Worm (Caenorhabditis elegans) whole organism, L4/young adult: Measurements from ENCODE around the gene clec-58.
"Not testable (repeated sequence)": the region's sequence is repeated elsewhere in the genome, so short reads cannot be mapped to it uniquely, and the experiment has no call there.

Experiments used
- W03F9.2 ChIP-seq: fragments of 150-350 bp; optimal IDR thresholded peaks from 2 replicates; lab custom pipeline; 2014; ENCODE audit warnings: missing biosample characterization, missing genetic modification characterization
- dao-5 ChIP-seq: sonication (generic microtip); optimal IDR thresholded peaks from 2 replicates; lab custom pipeline; 2016; ENCODE audit warnings: missing genotype, missing genetic modification characterization, moderate library complexity, missing compliant biosample characterization
- him-1 ChIP-seq: sonication (generic microtip); optimal IDR thresholded peaks from 2 replicates; lab custom pipeline; 2016; ENCODE audit warnings: missing genotype, missing genetic modification reagents, missing genetic modification characterization, missing compliant biosample characterization

Gene clec-58

DNA sequence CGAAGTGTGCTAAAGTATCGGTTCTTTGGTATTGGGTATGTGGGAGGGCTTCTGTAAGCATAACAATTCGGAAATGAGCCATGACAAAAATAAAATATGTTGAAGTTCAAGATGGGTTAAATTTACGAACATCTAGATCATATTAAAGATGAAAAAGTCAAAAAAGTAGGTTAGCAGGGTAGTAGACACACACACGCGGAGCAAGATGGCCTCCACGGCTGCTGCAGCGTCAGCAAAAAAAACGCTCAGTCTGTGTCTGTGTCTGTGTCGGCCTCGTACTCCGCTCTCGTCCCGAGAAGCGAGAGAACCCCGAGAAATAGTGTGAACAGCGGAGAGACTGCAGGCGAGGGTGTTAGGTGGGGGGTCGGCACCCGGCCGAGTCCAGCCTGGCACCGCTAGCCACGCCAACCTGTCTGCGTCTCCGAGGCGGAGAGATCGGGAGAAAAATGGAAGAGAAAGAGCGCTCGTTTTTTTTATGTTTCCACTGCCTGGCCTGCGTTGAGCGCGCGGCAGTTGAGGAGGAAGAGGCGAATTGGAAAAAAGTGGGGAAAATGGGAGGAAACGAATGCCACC lies 26.6 kb upstream of the clec-58 start, which contains the start of gene myrf-1:
myrf-1 (minus strand) TSS at position 51 of the 573 bp plus-strand sequence.
- TF ChIP-seq dao-5 (peak; percentile 56), him-1 (tag; lab: Kevin White, UChicago) (peak; percentile 63), W03F9.2 (tag; lab: Kevin White, UChicago) (peak; percentile 52)

- no peak for TF ChIP-seq W03F9.2 (tag; lab: Kevin White, UChicago)
- no peak for TF ChIP-seq him-1 (tag; lab: Kevin White, UChicago)
- no peak for TF ChIP-seq dao-5
Measured at ce11 chrII:10501578-10501977, 25.6 kb upstream of the clec-58 start.

ce11 chrII:10500674-10501073 lies 24.7 kb upstream of the clec-58 start:
- TF ChIP-seq dao-5: no peak
- TF ChIP-seq W03F9.2 (tag; lab: Kevin White, UChicago): no peak
- no peak for TF ChIP-seq him-1 (tag; lab: Kevin White, UChicago)

ce11 chrII:10495912-10496311 lies 20.0 kb upstream of the clec-58 start, which contains the start of gene ZK666.12:
Gene ZK666.12, plus strand, starts transcription at chrII:10496212.
- TF ChIP-seq W03F9.2 (tag; lab: Kevin White, UChicago) (no peak), him-1 (tag; lab: Kevin White, UChicago) (no peak), dao-5 (no peak)

- no peak for TF ChIP-seq dao-5
- TF ChIP-seq him-1 (tag; lab: Kevin White, UChicago): no peak
- no peak for TF ChIP-seq W03F9.2 (tag; lab: Kevin White, UChicago)
Measured at ce11 chrII:10494467-10494866, 18.5 kb upstream of the clec-58 start, which contains the start of gene ZK666.14. Gene ZK666.14, plus strand, starts transcription at chrII:10494767.

DNA sequence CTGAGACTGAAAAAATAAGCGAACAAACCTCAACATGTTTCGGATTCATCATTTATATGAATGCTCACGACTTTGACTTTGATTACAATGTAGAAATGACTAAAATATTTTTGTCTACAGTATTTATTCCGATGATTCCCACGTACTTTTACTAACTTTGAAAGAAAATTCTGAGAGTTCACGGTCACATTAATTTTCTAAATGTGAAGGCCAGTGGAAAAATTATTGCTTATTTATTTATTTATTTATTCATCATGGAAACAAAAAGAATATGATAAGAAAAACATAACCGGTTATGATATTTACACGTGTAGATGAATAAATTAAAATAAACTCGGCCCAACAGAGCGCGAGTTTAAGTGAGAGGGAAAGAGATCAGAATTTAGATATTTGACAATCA lies 17.1 kb upstream of the clec-58 start, which contains the start of gene ZK666.8:
ZK666.8 (minus strand) TSS at position 101 of the 400 bp plus-strand sequence.
- not testable (repeated sequence) for TF ChIP-seq W03F9.2 (tag; lab: Kevin White, UChicago); dao-5; him-1 (tag; lab: Kevin White, UChicago)

- TF ChIP-seq him-1 (tag; lab: Kevin White, UChicago) (no peak), dao-5 (no peak), W03F9.2 (tag; lab: Kevin White, UChicago) (no peak)
Measured at ce11 chrII:10490329-10490728, 14.4 kb upstream of the clec-58 start, which contains the start of gene clec-61. Gene clec-61, minus strand, starts transcription at chrII:10490537.

ce11 chrII:10486738-10487137 lies 10.8 kb upstream of the clec-58 start, which contains the start of gene ZK666.15:
Gene ZK666.15, plus strand, starts transcription at chrII:10487038.
- TF ChIP-seq W03F9.2 (tag; lab: Kevin White, UChicago): no peak
- TF ChIP-seq dao-5: no peak
- TF ChIP-seq him-1 (tag; lab: Kevin White, UChicago): no peak

DNA sequence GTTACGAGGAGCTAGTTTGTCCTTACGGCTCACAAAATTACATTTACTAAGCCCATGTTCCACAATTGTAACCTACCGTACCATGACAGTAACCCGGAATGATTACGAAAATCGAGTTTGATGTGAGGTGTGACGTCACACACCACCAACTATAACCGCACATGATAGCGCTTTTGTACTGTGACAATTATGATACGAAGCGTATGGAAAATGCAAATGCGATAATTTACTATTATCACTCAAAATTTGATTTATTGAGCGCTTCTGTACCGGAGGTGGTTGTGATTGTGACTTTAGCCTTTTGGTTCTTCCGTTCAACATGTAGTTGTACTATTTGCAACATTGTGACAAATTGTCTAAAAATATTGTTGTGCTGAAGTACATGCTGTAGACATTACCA lies 9.7 kb upstream of the clec-58 start:
- TF ChIP-seq dao-5: no peak
- no peak for TF ChIP-seq him-1 (tag; lab: Kevin White, UChicago)
- no peak for TF ChIP-seq W03F9.2 (tag; lab: Kevin White, UChicago)

ce11 chrII:10483860-10484259 lies 7.9 kb upstream of the clec-58 start:
- no peak for TF ChIP-seq W03F9.2 (tag; lab: Kevin White, UChicago)
- no peak for TF ChIP-seq him-1 (tag; lab: Kevin White, UChicago)
- no peak for TF ChIP-seq dao-5

DNA sequence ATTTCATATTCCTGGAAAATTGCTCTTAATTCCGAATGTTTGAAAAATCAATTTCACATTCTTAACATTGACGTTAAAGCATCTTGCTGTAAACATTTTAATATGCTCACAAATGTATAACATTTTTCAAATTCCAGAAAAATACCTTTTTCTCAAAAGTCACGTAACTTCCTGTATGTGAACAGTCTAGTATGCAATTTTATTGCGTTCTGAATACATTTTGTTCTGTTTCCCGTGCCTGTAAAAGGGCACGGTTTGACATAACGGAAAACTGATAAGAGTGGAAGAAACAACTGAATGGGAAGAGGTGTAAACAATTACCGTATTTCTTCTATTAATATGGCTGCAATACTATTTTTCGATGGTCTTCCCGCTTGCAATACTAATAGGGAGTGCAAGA lies 7.0 kb upstream of the clec-58 start:
- no peak for TF ChIP-seq W03F9.2 (tag; lab: Kevin White, UChicago)
- no peak for TF ChIP-seq dao-5
- no peak for TF ChIP-seq him-1 (tag; lab: Kevin White, UChicago)

ce11 chrII:10481824-10482556 lies 6.1 kb upstream of the clec-58 start, which contains the start of the genes clec-60 and ZK666.11:
Gene clec-60, minus strand, starts transcription at chrII:10481874.
Gene ZK666.11, plus strand, starts transcription at chrII:10482522.
- TF ChIP-seq dao-5 (no peak), W03F9.2 (tag; lab: Kevin White, UChicago) (no peak), him-1 (tag; lab: Kevin White, UChicago) (no peak)

- TF ChIP-seq him-1 (tag; lab: Kevin White, UChicago) (no peak), dao-5 (no peak), W03F9.2 (tag; lab: Kevin White, UChicago) (no peak)
Measured at ce11 chrII:10480043-10480442, 4.1 kb upstream of the clec-58 start.

DNA sequence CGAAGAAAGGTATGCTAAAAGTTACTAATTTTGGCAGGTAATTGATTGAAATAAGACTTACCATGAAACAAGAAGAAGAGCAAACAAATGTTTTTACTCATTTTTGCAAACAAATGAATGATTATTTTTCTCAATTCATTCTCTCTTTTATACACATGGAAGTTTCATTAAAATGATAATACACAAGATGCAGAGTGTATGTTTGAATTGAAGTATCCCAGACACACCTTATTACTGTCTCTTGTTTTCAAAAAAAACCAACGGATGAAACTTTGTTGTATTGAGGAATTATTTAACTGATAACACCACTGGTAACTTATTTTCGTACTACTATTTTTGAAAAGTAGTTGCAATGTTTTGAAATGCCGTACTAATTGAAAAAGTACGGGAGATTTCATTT lies 3.4 kb upstream of the clec-58 start, which contains the start of gene clec-59:
clec-59 (minus strand) TSS at position 101 of the 400 bp plus-strand sequence.
- no peak for TF ChIP-seq dao-5
